Worm (Caenorhabditis elegans) whole organism, L4/young adult: ENCODE results near the gene T16G12.9.

ENCODE experiments used
- W03F9.2 ChIP-seq: fragments of 150-350 bp; optimal IDR thresholded peaks from 2 replicates; lab custom pipeline; 2014; ENCODE audit warnings: missing biosample characterization, missing genetic modification characterization
- dao-5 ChIP-seq: sonication (generic microtip); optimal IDR thresholded peaks from 2 replicates; lab custom pipeline; 2016; ENCODE audit warnings: missing genotype, missing genetic modification characterization, moderate library complexity, missing compliant biosample characterization
- him-1 ChIP-seq: sonication (generic microtip); optimal IDR thresholded peaks from 2 replicates; lab custom pipeline; 2016; ENCODE audit warnings: missing genotype, missing genetic modification reagents, missing genetic modification characterization, missing compliant biosample characterization

The T16G12.9 gene

DNA sequence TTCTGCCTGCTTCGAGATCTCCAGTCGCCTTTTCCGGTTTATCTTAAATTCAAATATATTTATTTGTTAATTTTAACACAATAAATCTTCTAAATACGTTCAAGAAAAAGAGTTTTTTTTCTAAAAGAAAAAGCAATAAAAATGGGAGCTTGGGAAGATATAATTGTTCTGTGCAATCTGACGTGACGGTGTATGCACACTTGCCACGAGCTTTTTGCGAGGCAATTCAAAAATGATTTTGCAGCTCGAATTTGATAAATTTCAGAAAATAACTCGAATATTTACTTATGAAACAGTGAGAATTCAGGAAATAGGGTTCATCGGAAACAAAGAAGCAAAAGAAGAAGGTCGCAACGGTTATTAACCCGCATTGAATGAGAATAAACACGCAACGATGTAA is 15.0 kb upstream of the T16G12.9 start:
- no peak for TF ChIP-seq W03F9.2
- TF ChIP-seq him-1 = no peak
- TF ChIP-seq dao-5 (tag; lab: Kevin White, UChicago) = no peak

- TF ChIP-seq W03F9.2 (no peak), him-1 (no peak), dao-5 (tag; lab: Kevin White, UChicago) (no peak)
These were observed 12.6 kb upstream of the T16G12.9 start, which contains the start of gene gtf-2H2C for ce11 chrIII:10090685-10091084. gtf-2H2C (minus strand) TSS chrIII:10090785.

DNA sequence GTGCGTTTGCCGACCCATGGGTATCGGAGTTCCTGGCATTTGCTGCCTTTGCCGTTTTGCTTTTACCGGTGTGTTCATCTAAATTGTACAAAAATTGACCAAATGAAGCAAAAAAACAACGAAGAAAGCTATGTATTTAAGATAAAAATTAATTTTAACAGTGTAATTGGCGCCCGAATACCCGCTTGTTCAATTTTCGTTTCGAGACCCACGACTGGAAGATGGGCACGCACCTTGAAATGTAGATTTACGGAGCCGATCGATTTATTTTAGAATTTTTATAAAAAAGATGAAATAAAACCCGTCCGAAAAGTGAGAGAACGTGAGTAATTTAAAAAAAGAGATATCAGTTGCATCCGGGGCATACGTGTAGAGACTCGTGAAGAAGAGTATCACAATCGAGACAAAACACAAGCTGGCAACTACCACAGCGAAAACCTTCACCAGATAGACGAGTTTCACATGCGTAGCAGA is 10.5 kb upstream of the T16G12.9 start, which contains the start of gene hal-2:
TSS of gene hal-2 (minus strand) at position 424 of the 474 bp plus-strand sequence.
- no peak for TF ChIP-seq W03F9.2
- no peak for TF ChIP-seq dao-5 (tag; lab: Kevin White, UChicago)
- no peak for TF ChIP-seq him-1

DNA sequence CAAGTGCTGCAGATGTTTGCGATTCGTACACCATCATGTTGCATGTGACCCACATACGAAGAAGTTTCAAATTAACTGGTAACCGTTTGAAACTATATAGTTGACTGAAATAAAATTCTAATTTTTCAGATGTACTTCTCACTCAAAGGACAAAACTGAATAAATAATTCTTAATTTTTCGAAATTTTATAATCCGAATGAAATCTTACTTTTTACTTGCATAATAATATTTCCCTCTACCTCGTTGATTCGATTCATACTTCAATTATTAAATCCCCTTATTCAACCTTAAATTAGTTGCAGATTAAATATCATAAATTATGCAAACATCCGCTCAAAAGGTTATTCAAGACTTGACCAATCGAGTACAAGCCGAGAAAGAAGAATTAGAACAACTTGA is 7.9 kb upstream of the T16G12.9 start, which contains the start of gene T16H12.2:
TSS of gene T16H12.2 (plus strand) at position 301 of the 400 bp plus-strand sequence.
- no peak for TF ChIP-seq W03F9.2
- TF ChIP-seq dao-5 (tag; lab: Kevin White, UChicago) = no peak
- no peak for TF ChIP-seq him-1

DNA sequence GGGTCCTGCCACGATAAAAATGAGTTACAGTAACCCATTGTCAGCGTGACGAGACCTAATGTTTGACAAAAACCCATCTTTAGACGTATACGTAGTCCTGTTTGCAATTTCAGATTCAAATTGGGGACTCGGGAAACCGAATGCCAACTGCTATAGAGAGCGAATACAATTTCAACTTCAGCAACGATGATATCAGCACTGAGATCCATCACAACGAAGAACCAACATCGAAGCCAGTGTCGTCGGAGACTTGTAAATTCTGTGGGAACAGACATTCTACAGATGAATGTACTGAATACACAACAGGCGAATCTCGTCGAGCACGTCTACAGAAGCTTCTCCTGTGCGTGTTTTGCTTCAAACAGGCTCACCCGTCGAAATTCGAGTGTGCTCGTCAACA is 7.5 kb upstream of the T16G12.9 start:
- TF ChIP-seq dao-5 (tag; lab: Kevin White, UChicago) (no peak), W03F9.2 (no peak), him-1 (no peak)

DNA sequence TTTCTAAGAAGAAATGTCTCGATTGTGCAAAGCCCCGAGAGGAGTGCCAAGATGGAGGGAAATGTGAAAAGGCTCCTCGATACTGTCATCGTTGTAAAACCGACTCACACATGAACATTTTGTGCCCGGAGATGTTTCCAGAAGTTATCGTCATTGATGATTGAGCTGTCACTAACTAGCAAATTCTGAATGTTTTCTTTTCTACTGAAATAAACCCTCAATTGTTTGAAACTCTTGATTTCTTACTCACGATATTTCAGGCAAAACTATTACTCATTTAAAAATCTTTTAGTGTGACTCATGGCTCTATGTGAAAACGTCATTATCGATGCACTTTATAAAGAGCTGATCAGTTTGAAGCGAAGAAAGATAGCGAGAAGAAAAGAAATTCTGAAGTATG is 7.1 kb upstream of the T16G12.9 start, which contains the start of gene T16H12.13:
TSS of gene T16H12.13 (plus strand) at position 301 of the 400 bp plus-strand sequence.
- TF ChIP-seq dao-5 (tag; lab: Kevin White, UChicago) = no peak
- no peak for TF ChIP-seq W03F9.2
- no peak for TF ChIP-seq him-1

DNA sequence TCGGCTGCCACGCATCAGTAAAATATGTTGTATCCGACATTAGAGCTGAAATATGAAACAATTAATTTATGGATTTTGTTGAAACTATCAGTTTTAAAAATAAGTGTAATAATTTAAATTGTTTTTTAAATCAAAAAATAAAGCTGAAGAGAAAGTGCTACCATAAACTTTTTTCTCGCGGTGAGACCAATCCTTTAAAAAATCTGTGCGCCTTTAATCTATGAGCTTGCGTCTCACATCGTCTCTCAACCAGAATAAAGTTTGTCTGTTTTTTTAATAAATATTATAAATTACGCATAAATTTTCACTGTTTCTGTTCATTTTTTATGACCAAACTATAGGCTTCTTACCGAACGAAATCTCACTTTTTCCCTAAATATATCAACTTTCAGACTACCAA is 5.2 kb upstream of the T16G12.9 start, which contains the start of gene T16H12.3:
TSS of gene T16H12.3 (minus strand) at position 51 of the 400 bp plus-strand sequence.
- TF ChIP-seq W03F9.2 (no peak), dao-5 (tag; lab: Kevin White, UChicago) (no peak), him-1 (no peak)

DNA sequence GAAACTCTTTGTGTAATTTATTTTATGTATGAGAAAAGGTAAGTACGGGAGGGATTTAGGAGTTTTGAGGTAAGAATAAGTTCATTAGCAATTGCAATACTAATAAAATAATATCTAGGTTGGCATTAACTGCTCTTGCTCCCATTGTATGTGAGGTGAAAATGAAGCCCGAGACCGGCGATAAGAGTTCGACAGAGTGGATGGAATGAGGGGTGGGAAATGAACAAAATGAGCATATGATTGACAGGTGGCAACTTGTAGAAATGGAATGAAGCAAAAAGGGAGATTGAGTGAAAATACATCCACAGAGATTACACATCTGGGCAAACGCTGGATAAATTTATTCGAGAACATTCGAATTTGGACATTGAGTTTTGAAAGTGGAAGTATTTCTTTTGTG is 733 bp upstream of the T16G12.9 start:
- TF ChIP-seq dao-5 (tag; lab: Kevin White, UChicago) = no peak
- TF ChIP-seq him-1 = no peak
- TF ChIP-seq W03F9.2 = no peak

ce11 chrIII:10076042-10076441 is 2.0 kb downstream of the T16G12.9 start:
- no peak for TF ChIP-seq W03F9.2
- no peak for TF ChIP-seq dao-5 (tag; lab: Kevin White, UChicago)
- no peak for TF ChIP-seq him-1

DNA sequence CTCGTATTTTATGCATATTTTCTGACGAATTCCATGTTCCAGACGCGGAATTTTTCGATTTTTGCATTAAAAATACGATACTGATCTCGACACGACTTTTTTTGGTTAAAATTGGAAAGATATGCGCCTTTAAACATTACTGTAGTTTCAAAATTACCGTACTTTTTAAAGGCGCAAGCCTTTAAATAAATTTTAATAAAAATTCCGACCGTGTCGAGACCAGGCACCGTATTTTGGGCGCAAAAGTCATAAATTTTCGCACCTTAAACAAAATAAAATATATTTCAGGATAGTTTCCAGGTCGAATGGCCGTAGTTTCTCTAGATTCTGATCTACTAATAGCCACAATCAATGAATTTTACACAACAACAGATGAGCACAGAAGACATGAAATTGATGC is 8.8 kb downstream of the T16G12.9 start, which contains the start of gene T16G12.6:
TSS of gene T16G12.6 (plus strand) at position 301 of the 400 bp plus-strand sequence.
- TF ChIP-seq dao-5 (tag; lab: Kevin White, UChicago) = no peak
- TF ChIP-seq W03F9.2 = no peak
- no peak for TF ChIP-seq him-1

DNA sequence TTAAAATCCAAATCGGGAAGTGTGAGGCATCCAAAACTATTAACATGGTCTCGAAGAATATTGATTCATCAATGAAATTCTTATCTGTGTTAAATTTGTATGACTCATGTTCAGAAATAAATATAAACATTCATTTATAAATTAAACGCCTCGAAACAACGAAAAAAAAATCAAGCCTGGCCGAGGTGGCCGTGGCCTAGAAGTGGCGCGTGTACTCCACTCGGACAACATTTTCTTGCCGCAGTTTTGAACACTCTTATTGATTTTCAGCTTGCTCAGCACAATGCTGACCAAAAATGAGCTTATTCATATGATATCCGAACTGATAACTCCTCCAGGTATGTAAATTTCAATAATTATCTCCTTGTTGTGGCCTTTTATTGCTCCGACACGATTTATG is 13.9 kb downstream of the T16G12.9 start, which contains the start of gene ekl-6:
TSS of gene ekl-6 (plus strand) at position 265 of the 400 bp plus-strand sequence.
- peak; percentile 51 for TF ChIP-seq W03F9.2
- no peak for TF ChIP-seq dao-5 (tag; lab: Kevin White, UChicago)

- TF ChIP-seq dao-5 (tag; lab: Kevin White, UChicago) (no peak), W03F9.2 (no peak), him-1 (no peak)
These were observed 17.5 kb downstream of the T16G12.9 start, which contains the start of gene T16G12.13 for ce11 chrIII:10060573-10060972. T16G12.13 (plus strand) TSS chrIII:10060865.

DNA sequence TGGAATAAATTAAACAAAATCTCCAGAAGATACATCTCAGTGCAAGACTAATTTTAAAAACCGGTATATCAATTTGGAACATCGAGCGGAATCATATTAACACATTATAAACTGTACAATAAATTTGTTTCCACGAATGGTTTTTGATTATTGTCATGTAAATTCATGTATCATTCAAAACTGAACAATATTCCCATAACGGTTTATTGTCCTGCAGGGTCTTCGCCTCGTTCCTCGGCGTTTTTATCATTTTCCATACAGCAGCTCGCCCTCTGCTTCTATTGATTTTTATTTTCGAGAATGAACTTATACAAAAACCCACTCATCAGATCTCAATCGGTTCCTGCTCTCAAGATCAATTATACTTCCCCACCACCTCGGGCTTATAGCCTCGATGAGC is 19.0 kb downstream of the T16G12.9 start, which contains the start of gene T16G12.8:
TSS of gene T16G12.8 (plus strand) at position 301 of the 400 bp plus-strand sequence.
- no peak for TF ChIP-seq him-1
- TF ChIP-seq W03F9.2 = no peak
- TF ChIP-seq dao-5 (tag; lab: Kevin White, UChicago) = no peak

DNA sequence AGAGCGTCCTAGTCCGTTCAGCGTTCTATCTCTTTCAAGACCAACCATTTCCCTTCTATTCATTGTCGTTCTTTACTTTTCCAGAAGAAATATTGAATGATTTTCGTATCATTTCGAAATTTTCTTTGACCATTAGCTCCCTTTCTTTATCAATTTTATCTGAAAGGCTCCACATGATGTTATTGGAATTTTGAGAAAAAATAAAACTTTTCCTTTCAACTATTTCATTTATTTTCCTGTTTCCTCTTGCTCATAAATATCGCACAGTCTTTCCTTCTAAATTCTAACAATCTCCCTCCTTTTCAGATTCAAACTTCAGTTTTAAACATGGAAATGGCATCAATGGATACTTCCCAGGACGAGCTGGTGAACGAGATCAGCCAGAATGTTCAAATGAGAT is 20.5 kb downstream of the T16G12.9 start, which contains the start of gene T16G12.4:
TSS of gene T16G12.4 (plus strand) at position 301 of the 400 bp plus-strand sequence.
- TF ChIP-seq him-1 = no peak
- no peak for TF ChIP-seq dao-5 (tag; lab: Kevin White, UChicago)
- no peak for TF ChIP-seq W03F9.2

- TF ChIP-seq W03F9.2 (no peak), him-1 (no peak), dao-5 (tag; lab: Kevin White, UChicago) (no peak)
These were observed 22.0 kb downstream of the T16G12.9 start, which contains the start of gene T16G12.10 for ce11 chrIII:10056033-10056432. T16G12.10 (minus strand) TSS chrIII:10056133.
